Worm (Caenorhabditis elegans): ENCODE results near the gene Y110A2AL.10.

ce11 chrII:2862557-2863035 is 9.1 kb downstream of the Y110A2AL.10 start:
- no peak for TF ChIP-seq elt-2 (tag; optimal IDR thresholded peaks at IDR 0.05)
- no peak for TF ChIP-seq fkh-10 (GFP tag; optimal IDR thresholded peaks at IDR 0.05)
- no peak for TF ChIP-seq ref-2 (tag; optimal IDR thresholded peaks at IDR 0.05)
